Fruit fly (Drosophila melanogaster) whole organism, prepupa: ENCODE results near the gene CG34253.

ENCODE experiments used
- Blimp-1 ChIP-seq: fragments of 200-800 bp; sonication (Bioruptor generic); optimal IDR thresholded peaks from 3 replicates; lab custom pipeline; 2017; ENCODE audit warnings: missing biosample characterization, missing genetic modification characterization, mild to moderate bottlenecking, moderate library complexity, missing genetic modification reagents
- CG10631 ChIP-seq: fragments of 200-800 bp; sonication (Bioruptor generic); optimal IDR thresholded peaks from 2 replicates; lab custom pipeline; 2016; ENCODE audit warnings: missing biosample characterization, missing genetic modification characterization
- CG10669 ChIP-seq: fragments of 200-800 bp; sonication (Bioruptor generic); optimal IDR thresholded peaks from 3 replicates; lab custom pipeline; 2018; ENCODE audit warnings: missing biosample characterization, mild to moderate bottlenecking, missing genetic modification characterization, moderate library complexity
- CG11294 ChIP-seq: fragments of 200-800 bp; sonication (Bioruptor generic); IDR thresholded peaks from 2 replicates; pipeline ENCODE4 v1.3.6; 2022; ENCODE audit warnings: missing biosample characterization, missing genetic modification characterization
- CG11762 ChIP-seq: fragments of 200-800 bp; sonication (Bioruptor generic); optimal IDR thresholded peaks from 3 replicates; lab custom pipeline; 2016; ENCODE audit warnings: missing biosample characterization, missing genetic modification characterization; ENCODE audit not compliant: insufficient read depth
- CG11902 ChIP-seq: fragments of 200-800 bp; sonication (Bioruptor generic); optimal IDR thresholded peaks from 3 replicates; lab custom pipeline; 2016; ENCODE audit warnings: missing biosample characterization, missing genetic modification characterization
- CG15336 ChIP-seq: fragments of 200-800 bp; sonication (Bioruptor generic); IDR thresholded peaks from 2 replicates; pipeline ENCODE4 v1.3.6; 2022; ENCODE audit warnings: missing biosample characterization, missing genetic modification characterization
- CG1621 ChIP-seq: fragments of 200-800 bp; sonication (Bioruptor generic); optimal IDR thresholded peaks from 3 replicates; lab custom pipeline; 2018; ENCODE audit warnings: missing biosample characterization, mild to moderate bottlenecking, missing genetic modification characterization
- CG16779 ChIP-seq: fragments of 200-800 bp; sonication (Bioruptor generic); optimal IDR thresholded peaks from 3 replicates; lab custom pipeline; 2017; ENCODE audit warnings: missing biosample characterization, mild to moderate bottlenecking, missing genetic modification characterization
- CG3032 ChIP-seq: fragments of 200-800 bp; optimal IDR thresholded peaks from 2 replicates; lab custom pipeline; 2019; ENCODE audit warnings: missing biosample characterization, mild to moderate bottlenecking, missing genetic modification characterization, moderate library complexity
- CG31627 ChIP-seq: fragments of 200-800 bp; sonication (Bioruptor generic); optimal IDR thresholded peaks from 3 replicates; lab custom pipeline; 2016; ENCODE audit warnings: missing biosample characterization, missing genetic modification characterization
- CG32006 ChIP-seq: fragments of 200-800 bp; sonication (Bioruptor generic); optimal IDR thresholded peaks from 3 replicates; lab custom pipeline; 2017; ENCODE audit warnings: missing biosample characterization, mild to moderate bottlenecking, missing genetic modification characterization
- CG3919 ChIP-seq: fragments of 200-800 bp; sonication (Bioruptor generic); optimal IDR thresholded peaks from 3 replicates; lab custom pipeline; 2016; ENCODE audit warnings: missing biosample characterization, missing genetic modification characterization
- CG4318 ChIP-seq: fragments of 200-800 bp; sonication (Bioruptor generic); optimal IDR thresholded peaks from 3 replicates; lab custom pipeline; 2017; ENCODE audit warnings: missing biosample characterization, mild to moderate bottlenecking, missing genetic modification characterization
- CG6163 ChIP-seq: fragments of 200-800 bp; sonication (Bioruptor generic); IDR thresholded peaks from 3 replicates; pipeline ENCODE4 v1.3.6; 2022; ENCODE audit warnings: missing biosample characterization, missing genetic modification characterization
- CG6276 ChIP-seq: fragments of 200-800 bp; sonication (Bioruptor generic); optimal IDR thresholded peaks from 2 replicates; lab custom pipeline; 2017; ENCODE audit warnings: missing biosample characterization, mild to moderate bottlenecking, missing genetic modification characterization
- CG6792 ChIP-seq: fragments of 200-800 bp; sonication (Bioruptor generic); optimal IDR thresholded peaks from 3 replicates; lab custom pipeline; 2016; ENCODE audit warnings: missing biosample characterization, missing genetic modification characterization
- CG6854 ChIP-seq: fragments of 200-800 bp; sonication (Bioruptor generic); optimal IDR thresholded peaks from 2 replicates; lab custom pipeline; 2017; ENCODE audit warnings: missing biosample characterization, mild to moderate bottlenecking, missing genetic modification characterization
- CG7368 ChIP-seq: fragments of 200-800 bp; sonication (Bioruptor generic); optimal IDR thresholded peaks from 3 replicates; lab custom pipeline; 2016; ENCODE audit warnings: missing biosample characterization, missing genetic modification characterization
- CG8319 ChIP-seq: fragments of 200-800 bp; sonication (Bioruptor generic); optimal IDR thresholded peaks from 3 replicates; lab custom pipeline; 2016; ENCODE audit warnings: missing biosample characterization, missing genetic modification characterization
- CG8632 ChIP-seq: fragments of 200-800 bp; sonication (Bioruptor generic); optimal IDR thresholded peaks from 3 replicates; lab custom pipeline; 2016; ENCODE audit warnings: missing biosample characterization, missing genetic modification characterization
- CG9139 ChIP-seq: fragments of 200-800 bp; sonication (Bioruptor generic); optimal IDR thresholded peaks from 3 replicates; lab custom pipeline; 2017; ENCODE audit warnings: missing biosample characterization, mild to moderate bottlenecking, missing genetic modification characterization
- Eip75B ChIP-seq: fragments of 200-800 bp; sonication (Bioruptor generic); optimal IDR thresholded peaks from 3 replicates; lab custom pipeline; 2016; ENCODE audit warnings: missing biosample characterization, missing genetic modification characterization
- Eip78C ChIP-seq: fragments of 200-800 bp; sonication (Bioruptor generic); peaks from one replicate; lab custom pipeline; 2016; ENCODE audit warnings: missing biosample characterization, missing genetic modification characterization
- Eip93F ChIP-seq: fragments of 200-800 bp; sonication (Bioruptor generic); optimal IDR thresholded peaks from 2 replicates; lab custom pipeline; 2016; ENCODE audit warnings: missing biosample characterization, mild to moderate bottlenecking, missing genetic modification characterization
- Ets21C ChIP-seq: fragments of 200-800 bp; sonication (Bioruptor generic); optimal IDR thresholded peaks from 3 replicates; lab custom pipeline; 2016; ENCODE audit warnings: missing biosample characterization, missing genetic modification characterization
- Ets96B ChIP-seq: fragments of 200-800 bp; optimal IDR thresholded peaks from 2 replicates; lab custom pipeline; 2019; ENCODE audit warnings: missing biosample characterization, mild to moderate bottlenecking, missing genetic modification characterization, moderate library complexity
- Gug ChIP-seq: fragments of 200-800 bp; sonication (Bioruptor generic); IDR thresholded peaks from 2 replicates; pipeline ENCODE4 v1.3.6; 2022; ENCODE audit warnings: missing biosample characterization, missing genetic modification characterization
- Hr38 ChIP-seq: sonication (Bioruptor generic); optimal IDR thresholded peaks from 2 replicates; lab custom pipeline; 2016; ENCODE audit warnings: missing biosample characterization, missing genetic modification characterization
- Hr4 ChIP-seq: fragments of 200-800 bp; sonication (Bioruptor generic); optimal IDR thresholded peaks from 3 replicates; lab custom pipeline; 2016; ENCODE audit warnings: missing biosample characterization, missing genetic modification characterization
- Lpt ChIP-seq: fragments of 200-800 bp; sonication (Bioruptor generic); optimal IDR thresholded peaks from 3 replicates; lab custom pipeline; 2016; ENCODE audit warnings: missing biosample characterization, missing genetic modification characterization
- Met ChIP-seq: fragments of 200-800 bp; sonication (Bioruptor generic); optimal IDR thresholded peaks from 3 replicates; lab custom pipeline; 2016; ENCODE audit warnings: missing biosample characterization, missing genetic modification characterization
- OdsH ChIP-seq: fragments of 200-800 bp; sonication (Bioruptor generic); optimal IDR thresholded peaks from 3 replicates; lab custom pipeline; 2016; ENCODE audit warnings: missing biosample characterization, missing genetic modification characterization
- Smox ChIP-seq: fragments of 200-800 bp; sonication (Bioruptor generic); optimal IDR thresholded peaks from 3 replicates; lab custom pipeline; 2016; ENCODE audit warnings: missing biosample characterization, missing genetic modification characterization
- Sox14 ChIP-seq: fragments of 200-800 bp; sonication (Bioruptor generic); optimal IDR thresholded peaks from 3 replicates; lab custom pipeline; 2016; ENCODE audit warnings: missing biosample characterization, missing genetic modification characterization
- Sox15 ChIP-seq: fragments of 200-800 bp; sonication (Bioruptor generic); optimal IDR thresholded peaks from 3 replicates; lab custom pipeline; 2016; ENCODE audit warnings: missing biosample characterization, missing genetic modification characterization
- achi ChIP-seq: fragments of 200-800 bp; sonication (Bioruptor generic); optimal IDR thresholded peaks from 3 replicates; lab custom pipeline; 2016; ENCODE audit warnings: missing biosample characterization, missing genetic modification characterization
- acj6 ChIP-seq: fragments of 200-800 bp; sonication (Bioruptor generic); optimal IDR thresholded peaks from 3 replicates; lab custom pipeline; 2016; ENCODE audit warnings: missing biosample characterization, missing genetic modification characterization
- dac ChIP-seq: fragments of 200-800 bp; sonication (Bioruptor generic); optimal IDR thresholded peaks from 2 replicates; lab custom pipeline; 2017; ENCODE audit warnings: missing biosample characterization, mild to moderate bottlenecking, missing genetic modification characterization
- dsx ChIP-seq: fragments of 200-800 bp; optimal IDR thresholded peaks from 3 replicates; lab custom pipeline; 2019; ENCODE audit warnings: missing biosample characterization, mild to moderate bottlenecking, missing genetic modification characterization, moderate library complexity; ENCODE audit not compliant: poor library complexity, severe bottlenecking
- eg ChIP-seq: fragments of 200-800 bp; sonication (Bioruptor generic); IDR thresholded peaks from 3 replicates; pipeline ENCODE4 v1.3.6; 2022; ENCODE audit warnings: missing biosample characterization, missing genetic modification characterization
- esn ChIP-seq: fragments of 200-800 bp; sonication (Bioruptor generic); optimal IDR thresholded peaks from 2 replicates; lab custom pipeline; 2016; ENCODE audit warnings: missing biosample characterization, mild to moderate bottlenecking, missing genetic modification characterization, moderate library complexity
- fd59A ChIP-seq: fragments of 200-800 bp; sonication (Bioruptor generic); optimal IDR thresholded peaks from 2 replicates; lab custom pipeline; 2017; ENCODE audit warnings: missing biosample characterization, mild to moderate bottlenecking, missing genetic modification characterization, missing genetic modification reagents
- lz ChIP-seq: fragments of 200-800 bp; sonication (Bioruptor generic); optimal IDR thresholded peaks from 3 replicates; lab custom pipeline; 2016; ENCODE audit warnings: missing biosample characterization, missing genetic modification characterization
- net ChIP-seq: fragments of 200-800 bp; sonication (Bioruptor generic); optimal IDR thresholded peaks from 3 replicates; lab custom pipeline; 2016; ENCODE audit warnings: missing biosample characterization, missing genetic modification characterization
- pdm3 ChIP-seq: fragments of 200-800 bp; sonication (Bioruptor generic); optimal IDR thresholded peaks from 3 replicates; lab custom pipeline; 2016; ENCODE audit warnings: missing biosample characterization, missing genetic modification characterization
- salr ChIP-seq, 2 experiments: fragments of 200-800 bp; sonication (Bioruptor generic); optimal IDR thresholded peaks; 3 replicates each; lab custom pipeline; 2016 to 2018; ENCODE audit warnings: missing biosample characterization in 2 of 2, missing genetic modification characterization in 2 of 2, mild to moderate bottlenecking in 1 of 2
- spab ChIP-seq: fragments of 200-800 bp; sonication (Bioruptor generic); optimal IDR thresholded peaks from 2 replicates; lab custom pipeline; 2017; ENCODE audit warnings: missing biosample characterization, mild to moderate bottlenecking, missing genetic modification characterization, missing genetic modification reagents
- ss ChIP-seq, 2 experiments: fragments of 200-800 bp; sonication (Bioruptor generic); optimal IDR thresholded peaks; 2 replicates in 1 of 2; 3 replicates in 1 of 2; lab custom pipeline; 2017 to 2018; ENCODE audit warnings: mild to moderate bottlenecking in 2 of 2, missing biosample characterization in 2 of 2, missing genetic modification characterization in 2 of 2, moderate library complexity in 1 of 2
- svp ChIP-seq: fragments of 200-800 bp; sonication (Bioruptor generic); peaks from one replicate; lab custom pipeline; 2016; ENCODE audit warnings: missing biosample characterization, missing genetic modification characterization
- topi ChIP-seq: fragments of 200-800 bp; sonication (Bioruptor generic); optimal IDR thresholded peaks from 3 replicates; lab custom pipeline; 2016; ENCODE audit warnings: missing biosample characterization, missing genetic modification characterization
- vri ChIP-seq: fragments of 200-800 bp; sonication (Bioruptor generic); optimal IDR thresholded peaks from 3 replicates; lab custom pipeline; 2016; ENCODE audit warnings: missing biosample characterization, mild to moderate bottlenecking, missing genetic modification characterization

The CG34253 gene

DNA sequence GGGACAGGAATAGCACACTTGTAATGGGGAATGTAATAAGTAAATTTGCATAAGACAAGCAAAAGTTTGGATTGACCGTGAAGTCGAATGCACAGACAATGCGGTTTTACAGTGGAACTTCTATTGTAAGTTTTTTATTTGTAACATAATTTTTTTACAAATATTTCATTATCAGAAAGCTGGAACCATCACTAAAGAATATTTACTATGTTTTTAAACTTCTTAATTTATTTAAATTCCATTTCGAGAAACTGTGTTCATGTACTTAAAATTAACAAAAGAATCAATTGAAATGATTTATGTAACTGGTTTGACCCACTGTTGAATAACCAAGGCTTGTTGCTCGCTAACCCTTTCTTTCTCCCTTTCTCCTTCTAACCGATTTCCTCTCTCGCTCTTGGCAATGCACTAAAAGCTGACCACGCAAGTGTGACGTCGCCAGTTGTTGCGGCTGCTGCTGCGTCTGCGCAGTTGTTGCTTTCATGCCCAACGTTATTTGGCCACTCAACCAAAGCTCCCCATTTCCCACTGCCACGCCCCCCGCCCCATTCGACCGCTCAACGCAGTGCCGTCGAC is 14.4 kb upstream of the CG34253 start:
- TF ChIP-seq Met (peak; percentile 59), CG3032 (tag; lab: Kevin White, UChicago) (peak; percentile 3), spab (no peak), pdm3 (GFP tag; lab: Kevin White, UChicago) (peak; percentile 26), topi (GFP tag; lab: Kevin White, UChicago) (peak; percentile 26), CG15336 (GFP tag; lab: Robert Waterston, UW) (peak; percentile 50; the same call in 1 of the 2 replicates), Eip78C (GFP tag; lab: Kevin White, UChicago) (peak; percentile 85), acj6 (peak; percentile 54), Sox14 (GFP tag; lab: Kevin White, UChicago) (peak; percentile 18), CG32006 (GFP tag; lab: Kevin White, UChicago) (peak; percentile 11), OdsH (peak; percentile 9), CG8319 (GFP tag; lab: Kevin White, UChicago) (no peak), net (peak; percentile 1), vri (GFP tag; lab: Kevin White, UChicago) (peak; percentile 1), salr (GFP tag; optimal IDR thresholded peaks at IDR 0.05; lab: Kevin White, UChicago) (no peak), ss (GFP tag; optimal IDR thresholded peaks at IDR 0.05; lab: Kevin White, UChicago) (no peak), svp (GFP tag; lab: Kevin White, UChicago) (peak; percentile 79), CG10631 (GFP tag; lab: Kevin White, UChicago) (peak; percentile 7), esn (GFP tag; lab: Kevin White, UChicago) (peak; percentile 50), eg (GFP tag; lab: Robert Waterston, UW) (no peak), Smox (GFP tag; lab: Kevin White, UChicago) (peak; percentile 65), Ets21C (GFP tag; lab: Kevin White, UChicago) (peak; percentile 34), Eip93F (GFP tag; lab: Kevin White, UChicago) (no peak), Gug (GFP tag; lab: Robert Waterston, UW) (no peak), Ets96B (peak; percentile 6), CG6276 (peak; percentile 20), CG6854 (peak; percentile 14), CG7368 (no peak), CG31627 (GFP tag; lab: Kevin White, UChicago) (peak; percentile 20), Hr4 (GFP tag; lab: Kevin White, UChicago) (peak; percentile 20), dsx (no peak), CG16779 (tag; lab: Kevin White, UChicago) (no peak), CG1621 (tag; lab: Kevin White, UChicago) (no peak), CG11902 (GFP tag; lab: Kevin White, UChicago) (no peak), Lpt (GFP tag; lab: Kevin White, UChicago) (no peak), CG10669 (GFP tag; lab: Kevin White, UChicago) (no peak), CG4318 (GFP tag; lab: Kevin White, UChicago) (no peak), dac (GFP tag; lab: Kevin White, UChicago) (no peak), Eip75B (GFP tag; lab: Kevin White, UChicago) (peak; percentile 19), CG6163 (GFP tag; lab: Robert Waterston, UW) (0 out of 3 replicates have a peak, but pooled peaks have one; percentile 37), fd59A (GFP tag; lab: Kevin White, UChicago) (no peak), CG6792 (GFP tag; lab: Kevin White, UChicago) (no peak), achi (peak; percentile 30), CG8632 (GFP tag; lab: Kevin White, UChicago) (no peak), CG9139 (GFP tag; lab: Kevin White, UChicago) (no peak), Blimp-1 (peak; percentile 20), CG11294 (GFP tag; lab: Robert Waterston, UW) (no peak), CG11762 (GFP tag; lab: Kevin White, UChicago) (no peak), Sox15 (GFP tag; lab: Kevin White, UChicago) (no peak), lz (peak; percentile 50), Hr38 (no peak), CG3919 (no peak)
